Fruit fly (Drosophila melanogaster) whole organism: ENCODE data around the gene ebo.

Experiments
- CG8478 ChIP-seq: fragments of >200 bp; optimal IDR thresholded peaks from 2 replicates; lab custom pipeline; 2018; ENCODE audit warnings: inconsistent platforms
- pan ChIP-seq: fragments of >200 bp; optimal IDR thresholded peaks from 2 replicates; lab custom pipeline; 2017
- psq ChIP-seq: fragments of >200 bp; optimal IDR thresholded peaks from 2 replicates; lab custom pipeline; 2017
- usp ChIP-seq: fragments of >200 bp; optimal IDR thresholded peaks from 2 replicates; lab custom pipeline; 2017; ENCODE audit warnings: missing biosample characterization, missing genetic modification characterization, mixed read lengths

dm6 chrX:437404-437803 is 39.0 kb downstream of the ebo start, which contains the start of gene Pgcl:
- TF ChIP-seq psq (lab: Kevin White, UChicago): no peak
- no peak for TF ChIP-seq pan
- no peak for TF ChIP-seq usp (GFP tag; lab: Kevin White, UChicago)
- TF ChIP-seq CG8478: no peak
